Worm (Caenorhabditis elegans): ENCODE data around the gene C52E2.5.
"Not testable (repeated sequence)": the region's sequence is repeated elsewhere in the genome, so short reads cannot be mapped to it uniquely, and the experiment has no call there.

C52E2.5 gene

ce11 chrII:1854094-1854493 is 11.4 kb upstream of the C52E2.5 start, which contains the start of gene fbxb-95:
TSS of gene fbxb-95 (plus strand) at chrII:1854394.
- not testable (repeated sequence) for TF ChIP-seq ceh-13 (GFP tag; optimal IDR thresholded peaks at IDR 0.05); ets-7 (tag; optimal IDR thresholded peaks at IDR 0.05); tra-4 (tag; optimal IDR thresholded peaks at IDR 0.05)

- no peak for TF ChIP-seq tra-4 (tag; optimal IDR thresholded peaks at IDR 0.05)
- TF ChIP-seq pes-1 (GFP tag; IDR thresholded peaks at IDR 0.05): no peak
- TF ChIP-seq sea-1 (GFP tag; conservative IDR thresholded peaks at IDR 0.05): no peak
- no peak for TF ChIP-seq hmbx-1 (tag; optimal IDR thresholded peaks at IDR 0.05)
- TF ChIP-seq F13C5.2 (tag; optimal IDR thresholded peaks at IDR 0.05): no peak
- no peak for TF ChIP-seq aly-1 (tag; optimal IDR thresholded peaks at IDR 0.05)
- no peak for TF ChIP-seq ets-7 (tag; optimal IDR thresholded peaks at IDR 0.05)
- TF ChIP-seq ceh-36 (tag; optimal IDR thresholded peaks at IDR 0.05): no peak
- no peak for TF ChIP-seq hmg-4 (GFP tag; optimal IDR thresholded peaks at IDR 0.05)
- no peak for TF ChIP-seq ama-1 (optimal IDR thresholded peaks at IDR 0.05)
- no peak for TF ChIP-seq scrt-1 (GFP tag; IDR thresholded peaks at IDR 0.05)
These were observed 9.8 kb upstream of the C52E2.5 start, which contains the start of gene C52E2.2 for ce11 chrII:1852503-1852902. TSS of gene C52E2.2 (plus strand) at chrII:1852803.

ce11 chrII:1851716-1852115 is 9.0 kb upstream of the C52E2.5 start:
- TF ChIP-seq ceh-13 (GFP tag; optimal IDR thresholded peaks at IDR 0.05): no peak
- no peak for TF ChIP-seq aly-1 (tag; optimal IDR thresholded peaks at IDR 0.05)
- TF ChIP-seq B0310.2 (tag; optimal IDR thresholded peaks at IDR 0.05): no peak
- TF ChIP-seq ceh-36 (tag; optimal IDR thresholded peaks at IDR 0.05): no peak
- no peak for TF ChIP-seq F13C5.2 (tag; optimal IDR thresholded peaks at IDR 0.05)
- TF ChIP-seq ets-7 (tag; optimal IDR thresholded peaks at IDR 0.05): no peak
- no peak for TF ChIP-seq scrt-1 (GFP tag; IDR thresholded peaks at IDR 0.05)
- no peak for TF ChIP-seq hnd-1 (tag; optimal IDR thresholded peaks at IDR 0.05)
- TF ChIP-seq ama-1 (optimal IDR thresholded peaks at IDR 0.05): no peak
- no peak for TF ChIP-seq hmbx-1 (tag; optimal IDR thresholded peaks at IDR 0.05)
- no peak for TF ChIP-seq pes-1 (GFP tag; IDR thresholded peaks at IDR 0.05)
- no peak for TF ChIP-seq tra-4 (tag; optimal IDR thresholded peaks at IDR 0.05)
- TF ChIP-seq flt-1 (GFP tag; IDR thresholded peaks at IDR 0.05): no peak

- no peak for TF ChIP-seq ama-1 (optimal IDR thresholded peaks at IDR 0.05)
- TF ChIP-seq flt-1 (GFP tag; IDR thresholded peaks at IDR 0.05): no peak
- no peak for TF ChIP-seq tra-4 (tag; optimal IDR thresholded peaks at IDR 0.05)
- TF ChIP-seq hnd-1 (tag; optimal IDR thresholded peaks at IDR 0.05): no peak
- no peak for TF ChIP-seq F13C5.2 (tag; optimal IDR thresholded peaks at IDR 0.05)
- TF ChIP-seq ceh-36 (tag; optimal IDR thresholded peaks at IDR 0.05): no peak
- TF ChIP-seq tbx-37 (GFP tag; conservative IDR thresholded peaks at IDR 0.05): no peak
- TF ChIP-seq tbx-11 (GFP tag; IDR thresholded peaks at IDR 0.05): no peak
- TF ChIP-seq ets-7 (tag; optimal IDR thresholded peaks at IDR 0.05): no peak
- no peak for TF ChIP-seq B0310.2 (tag; optimal IDR thresholded peaks at IDR 0.05)
- no peak for TF ChIP-seq ceh-13 (GFP tag; optimal IDR thresholded peaks at IDR 0.05)
- no peak for TF ChIP-seq scrt-1 (GFP tag; IDR thresholded peaks at IDR 0.05)
- no peak for TF ChIP-seq sea-1 (GFP tag; conservative IDR thresholded peaks at IDR 0.05)
- no peak for TF ChIP-seq aly-1 (tag; optimal IDR thresholded peaks at IDR 0.05)
- TF ChIP-seq hmbx-1 (tag; optimal IDR thresholded peaks at IDR 0.05): no peak
- no peak for TF ChIP-seq pes-1 (GFP tag; IDR thresholded peaks at IDR 0.05)
- no peak for TF ChIP-seq hmg-4 (GFP tag; optimal IDR thresholded peaks at IDR 0.05)
These were observed 8.1 kb upstream of the C52E2.5 start, which contains the start of gene C52E2.3 for ce11 chrII:1850840-1851294. TSS of gene C52E2.3 (plus strand) at chrII:1851244.

ce11 chrII:1850299-1850698 is 7.6 kb upstream of the C52E2.5 start, which contains the start of gene fbxb-96:
TSS of gene fbxb-96 (minus strand) at chrII:1850399.
- TF ChIP-seq ets-7 (tag; optimal IDR thresholded peaks at IDR 0.05) (no peak), hmg-4 (GFP tag; optimal IDR thresholded peaks at IDR 0.05) (no peak)

- no peak for TF ChIP-seq F13C5.2 (tag; optimal IDR thresholded peaks at IDR 0.05)
- no peak for TF ChIP-seq flt-1 (GFP tag; IDR thresholded peaks at IDR 0.05)
- no peak for TF ChIP-seq tbx-11 (GFP tag; IDR thresholded peaks at IDR 0.05)
- no peak for TF ChIP-seq ceh-36 (tag; optimal IDR thresholded peaks at IDR 0.05)
- no peak for TF ChIP-seq scrt-1 (GFP tag; IDR thresholded peaks at IDR 0.05)
- no peak for TF ChIP-seq B0310.2 (tag; optimal IDR thresholded peaks at IDR 0.05)
- TF ChIP-seq ceh-13 (GFP tag; optimal IDR thresholded peaks at IDR 0.05): no peak
- no peak for TF ChIP-seq ets-7 (tag; optimal IDR thresholded peaks at IDR 0.05)
- no peak for TF ChIP-seq hnd-1 (tag; optimal IDR thresholded peaks at IDR 0.05)
- TF ChIP-seq ama-1 (optimal IDR thresholded peaks at IDR 0.05): no peak
- no peak for TF ChIP-seq tra-4 (tag; optimal IDR thresholded peaks at IDR 0.05)
- TF ChIP-seq hmbx-1 (tag; optimal IDR thresholded peaks at IDR 0.05): no peak
- TF ChIP-seq hmg-4 (GFP tag; optimal IDR thresholded peaks at IDR 0.05): no peak
- TF ChIP-seq pes-1 (GFP tag; IDR thresholded peaks at IDR 0.05): no peak
- no peak for TF ChIP-seq aly-1 (tag; optimal IDR thresholded peaks at IDR 0.05)
- TF ChIP-seq sea-1 (GFP tag; conservative IDR thresholded peaks at IDR 0.05): no peak
- TF ChIP-seq tbx-37 (GFP tag; conservative IDR thresholded peaks at IDR 0.05): no peak
These were observed 5.4 kb upstream of the C52E2.5 start, which contains the start of gene fbxb-97 for ce11 chrII:1848109-1848508. TSS of gene fbxb-97 (minus strand) at chrII:1848161.

ce11 chrII:1844552-1844951 is 1.8 kb upstream of the C52E2.5 start:
- TF ChIP-seq tbx-37 (GFP tag; conservative IDR thresholded peaks at IDR 0.05) (no peak), sea-1 (GFP tag; conservative IDR thresholded peaks at IDR 0.05) (no peak), ceh-36 (tag; optimal IDR thresholded peaks at IDR 0.05) (no peak), hmbx-1 (tag; optimal IDR thresholded peaks at IDR 0.05) (no peak), ama-1 (optimal IDR thresholded peaks at IDR 0.05) (no peak), flt-1 (GFP tag; IDR thresholded peaks at IDR 0.05) (no peak), hnd-1 (tag; optimal IDR thresholded peaks at IDR 0.05) (no peak), B0310.2 (tag; optimal IDR thresholded peaks at IDR 0.05) (no peak), hmg-4 (GFP tag; optimal IDR thresholded peaks at IDR 0.05) (no peak), tbx-11 (GFP tag; IDR thresholded peaks at IDR 0.05) (no peak), F13C5.2 (tag; optimal IDR thresholded peaks at IDR 0.05) (no peak), pes-1 (GFP tag; IDR thresholded peaks at IDR 0.05) (no peak), scrt-1 (GFP tag; IDR thresholded peaks at IDR 0.05) (no peak), ets-7 (tag; optimal IDR thresholded peaks at IDR 0.05) (no peak), aly-1 (tag; optimal IDR thresholded peaks at IDR 0.05) (no peak), tra-4 (tag; optimal IDR thresholded peaks at IDR 0.05) (no peak), ceh-13 (GFP tag; optimal IDR thresholded peaks at IDR 0.05) (no peak)

All from whole organism, early embryonic.